Worm (Caenorhabditis elegans): ENCODE results near the gene T05A8.3.
"Not testable (repeated sequence)": the region's sequence is repeated elsewhere in the genome, so short reads cannot be mapped to it uniquely, and the experiment has no call there.

Gene T05A8.3

DNA sequence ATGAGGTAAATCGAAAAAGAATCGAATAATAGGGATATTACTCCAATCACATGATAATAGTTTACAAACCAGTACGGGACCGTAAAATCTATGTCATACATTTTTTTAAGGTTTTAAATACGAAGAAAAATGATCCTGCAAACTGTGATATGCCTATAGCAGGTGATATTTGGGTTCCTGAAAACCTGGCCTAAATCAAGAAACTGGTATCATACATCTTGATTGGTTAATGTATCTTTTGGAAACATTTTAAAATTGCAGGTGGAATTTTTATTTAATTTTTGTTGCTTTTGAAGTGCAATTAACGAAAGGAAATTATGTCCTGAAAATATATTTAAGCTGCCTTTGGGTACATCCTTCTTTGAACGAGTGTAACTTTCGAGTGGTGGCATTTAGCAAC lies 17.0 kb downstream of the T05A8.3 start, which contains the start of gene sri-61:
Gene sri-61 (minus strand): TSS at position 101 of the 400 bp plus-strand sequence.
- TF ChIP-seq ztf-1 (GFP tag; conservative IDR thresholded peaks at IDR 0.05) (no peak), ceh-16 (tag; optimal IDR thresholded peaks at IDR 0.05) (no peak), sem-4 (tag; optimal IDR thresholded peaks at IDR 0.05) (no peak), mdl-1 (tag; optimal IDR thresholded peaks at IDR 0.05) (no peak), ztf-4 (tag; optimal IDR thresholded peaks at IDR 0.05) (no peak)

DNA sequence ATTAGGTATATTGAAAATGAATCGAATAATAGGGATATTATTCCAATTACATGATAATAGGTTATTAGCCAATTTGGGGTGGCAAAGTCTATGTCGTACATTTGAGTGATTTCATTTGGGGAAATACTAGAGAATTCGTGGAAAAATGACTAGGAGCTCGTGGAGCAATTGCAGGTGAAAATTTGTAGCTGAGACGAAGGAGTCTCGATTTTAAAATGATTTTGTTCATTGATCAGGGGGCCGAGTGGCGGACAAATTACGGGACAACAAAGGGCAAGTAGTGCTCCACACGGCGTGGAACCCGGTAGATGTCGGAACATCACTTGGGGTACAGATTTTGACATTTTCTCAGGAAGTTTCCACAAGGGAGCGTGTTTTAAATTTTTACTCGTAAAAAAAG lies 18.9 kb downstream of the T05A8.3 start, which contains the start of gene sri-62:
Gene sri-62 (minus strand): TSS at position 101 of the 400 bp plus-strand sequence.
- no peak for TF ChIP-seq lin-39 (tag; optimal IDR thresholded peaks at IDR 0.05)
- TF ChIP-seq ceh-16 (tag; optimal IDR thresholded peaks at IDR 0.05): no peak
- TF ChIP-seq sma-9 (GFP tag; optimal IDR thresholded peaks at IDR 0.05): no peak
- no peak for TF ChIP-seq sma-9 (tag; optimal IDR thresholded peaks at IDR 0.05)
- no peak for TF ChIP-seq nhr-77 (tag; optimal IDR thresholded peaks at IDR 0.05)
- no peak for TF ChIP-seq zag-1 (tag; optimal IDR thresholded peaks at IDR 0.05)
- TF ChIP-seq aly-2 (tag; optimal IDR thresholded peaks at IDR 0.05): no peak
- TF ChIP-seq nhr-12 (tag; optimal IDR thresholded peaks at IDR 0.05): no peak
- TF ChIP-seq nhr-10 (tag; optimal IDR thresholded peaks at IDR 0.05): no peak

DNA sequence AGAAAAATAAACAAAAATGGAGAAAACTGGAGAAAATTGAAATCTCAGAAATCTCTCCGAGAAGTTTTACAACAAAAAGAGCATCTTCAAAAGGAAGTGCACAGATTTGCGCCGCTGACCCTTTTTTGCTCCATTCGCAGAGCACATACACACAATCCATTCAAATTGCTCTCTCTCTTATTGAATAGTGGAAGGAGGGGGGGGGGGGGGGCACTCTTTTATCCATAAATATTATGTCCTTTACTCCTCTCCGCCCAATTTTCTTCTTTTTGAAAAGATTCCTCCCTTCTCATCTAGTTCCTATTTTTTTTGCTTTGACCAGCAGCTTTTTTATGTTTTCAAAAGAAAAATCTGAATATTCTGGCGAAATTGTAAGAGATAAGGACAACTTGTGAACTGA lies 22.2 kb downstream of the T05A8.3 start:
- peak; percentile 22 for TF ChIP-seq F13H6.1 (tag; optimal IDR thresholded peaks at IDR 0.05)
- no peak for TF ChIP-seq unc-55 (GFP tag; optimal IDR thresholded peaks at IDR 0.05)

- no peak for TF ChIP-seq sma-9 (GFP tag; optimal IDR thresholded peaks at IDR 0.05)
- TF ChIP-seq sma-9 (tag; optimal IDR thresholded peaks at IDR 0.05): no peak
- no peak for TF ChIP-seq unc-39 (tag; optimal IDR thresholded peaks at IDR 0.05)
Observed at ce11 chrII:2692476-2692875, 24.8 kb downstream of the T05A8.3 start, which contains the start of gene set-11. Gene set-11, minus strand, starts transcription at chrII:2692576.

DNA sequence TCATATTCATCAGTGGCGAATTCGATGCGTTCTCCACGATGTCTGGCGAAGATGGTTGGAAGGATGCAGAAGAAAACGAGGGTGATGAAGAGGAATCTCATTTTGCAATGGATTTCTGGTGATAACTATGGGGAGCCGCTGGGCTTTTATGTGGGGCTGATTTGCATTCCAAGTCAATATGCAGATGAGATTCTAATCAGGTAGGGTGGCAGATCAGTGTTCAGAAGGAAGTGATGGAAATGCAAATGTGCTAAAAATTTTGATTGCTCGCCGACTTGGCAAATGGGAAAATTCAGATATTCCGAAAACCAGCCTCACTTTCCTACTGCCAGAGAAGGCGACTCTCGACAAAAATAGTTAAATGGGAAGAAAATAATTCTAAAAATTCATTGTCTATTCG lies 27.2 kb downstream of the T05A8.3 start, which contains the start of gene nspf-3:
Gene nspf-3 (minus strand): TSS at position 101 of the 400 bp plus-strand sequence.
- TF ChIP-seq ztf-1 (GFP tag; conservative IDR thresholded peaks at IDR 0.05) (no peak), blmp-1 (tag; optimal IDR thresholded peaks at IDR 0.05; ENCODE audit: insufficient read depth) (no peak), sma-3 (GFP tag; optimal IDR thresholded peaks at IDR 0.05) (no peak), nhr-10 (tag; optimal IDR thresholded peaks at IDR 0.05) (no peak), sem-4 (tag; optimal IDR thresholded peaks at IDR 0.05) (no peak), nhr-23 (tag; optimal IDR thresholded peaks at IDR 0.05) (no peak)

DNA sequence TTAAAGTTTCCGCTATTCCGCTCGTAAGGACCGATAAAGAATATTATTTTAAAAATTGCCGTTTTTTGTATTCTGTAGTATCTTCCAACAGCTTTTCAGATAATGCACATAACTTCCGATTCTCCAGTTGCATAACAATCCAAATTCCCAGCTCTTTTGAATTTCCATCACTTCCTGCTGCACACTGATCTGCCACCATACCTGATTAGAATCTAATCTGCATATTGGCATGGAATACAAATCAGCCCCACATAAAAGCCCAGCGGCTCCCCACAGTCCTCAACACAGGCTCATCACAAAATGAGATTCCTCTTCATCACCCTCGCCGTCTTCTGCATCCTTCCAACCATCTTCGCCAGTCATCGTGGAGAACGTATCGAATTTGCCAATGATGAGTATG lies 28.6 kb downstream of the T05A8.3 start, which contains the start of gene nspf-2:
Gene nspf-2 (plus strand): TSS at position 301 of the 400 bp plus-strand sequence.
- not testable (repeated sequence) for TF ChIP-seq sma-3 (GFP tag; optimal IDR thresholded peaks at IDR 0.05); blmp-1 (tag; optimal IDR thresholded peaks at IDR 0.05; ENCODE audit: insufficient read depth); elt-1 (tag; optimal IDR thresholded peaks at IDR 0.05)

- TF ChIP-seq mab-5 (tag; optimal IDR thresholded peaks at IDR 0.05) (no peak), ceh-16 (tag; optimal IDR thresholded peaks at IDR 0.05) (no peak), unc-55 (GFP tag; optimal IDR thresholded peaks at IDR 0.05) (no peak), lsy-2 (tag; optimal IDR thresholded peaks at IDR 0.05) (peak in 1 of 2 experiments; percentile 28), sma-9 (GFP tag; optimal IDR thresholded peaks at IDR 0.05) (peak; percentile 49), sma-9 (tag; optimal IDR thresholded peaks at IDR 0.05) (no peak), dmd-4 (tag; optimal IDR thresholded peaks at IDR 0.05) (no peak), sem-4 (tag; optimal IDR thresholded peaks at IDR 0.05) (peak; percentile 24), C34F6.9 (tag; optimal IDR thresholded peaks at IDR 0.05) (peak; percentile 26), nhr-6 (tag; optimal IDR thresholded peaks at IDR 0.05) (no peak), F13H6.1 (tag; optimal IDR thresholded peaks at IDR 0.05) (peak; percentile 44), nhr-11 (tag; optimal IDR thresholded peaks at IDR 0.05) (no peak), lin-13 (GFP tag; optimal IDR thresholded peaks at IDR 0.05) (peak; percentile 59), nhr-21 (tag; optimal IDR thresholded peaks at IDR 0.05) (no peak), gmeb-1 (tag; optimal IDR thresholded peaks at IDR 0.05) (no peak), lin-11 (tag; optimal IDR thresholded peaks at IDR 0.05) (no peak), nhr-77 (tag; optimal IDR thresholded peaks at IDR 0.05) (no peak), aly-2 (tag; optimal IDR thresholded peaks at IDR 0.05) (no peak), egl-27 (tag; optimal IDR thresholded peaks at IDR 0.05) (no peak), nhr-129 (tag; optimal IDR thresholded peaks at IDR 0.05) (no peak), mdl-1 (tag; optimal IDR thresholded peaks at IDR 0.05) (no peak), unc-39 (tag; optimal IDR thresholded peaks at IDR 0.05) (no peak), peb-1 (tag; optimal IDR thresholded peaks at IDR 0.05) (no peak), nhr-10 (tag; optimal IDR thresholded peaks at IDR 0.05) (no peak), crh-2 (tag; optimal IDR thresholded peaks at IDR 0.05) (no peak), unc-62 (GFP tag; optimal IDR thresholded peaks at IDR 0.05) (no peak)
Observed at ce11 chrII:2686985-2687675, 30.1 kb downstream of the T05A8.3 start, which contains the start of the genes sup-9 and nspf-1. Gene sup-9, minus strand, starts transcription at chrII:2687027. Gene nspf-1, plus strand, starts transcription at chrII:2687625.
